Worm (Caenorhabditis elegans) whole organism, L3 larva: ENCODE results near the gene ZK686.2.
A peak's percentile ranks its signal among the peaks of the same experiment; 100 is the strongest.

ENCODE experiments used
- R02D3.7 ChIP-seq: fragments of 150-350 bp; optimal IDR thresholded peaks from 2 replicates; lab custom pipeline; 2014; ENCODE audit warnings: missing biosample characterization, missing genetic modification characterization
- ZK546.5 ChIP-seq: sonication (generic microtip); optimal IDR thresholded peaks from 2 replicates; lab custom pipeline; 2017; ENCODE audit warnings: missing biosample characterization, missing genetic modification characterization
- ama-1 ChIP-seq: fragments of 150-350 bp; optimal IDR thresholded peaks from 2 replicates; lab custom pipeline; 2018
- ceh-16 ChIP-seq: sonication (generic microtip); optimal IDR thresholded peaks from 2 replicates; lab custom pipeline; 2017; ENCODE audit warnings: missing biosample characterization, missing genetic modification characterization
- ceh-82 ChIP-seq: fragments of 150-350 bp; optimal IDR thresholded peaks from 2 replicates; lab custom pipeline; 2014; ENCODE audit warnings: missing biosample characterization, missing genetic modification characterization
- ceh-9 ChIP-seq: sonication (generic microtip); optimal IDR thresholded peaks from 2 replicates; lab custom pipeline; 2018; ENCODE audit warnings: missing biosample characterization, missing genetic modification characterization
- daf-12 ChIP-seq: fragments of 150-350 bp; optimal IDR thresholded peaks from 2 replicates; lab custom pipeline; 2014; ENCODE audit warnings: missing biosample characterization, missing genetic modification reagents, missing genetic modification characterization
- egl-27 ChIP-seq: sonication (generic microtip); optimal IDR thresholded peaks from 4 replicates; lab custom pipeline; 2017; ENCODE audit warnings: missing biosample characterization, missing genetic modification reagents, missing genetic modification characterization
- egl-5 ChIP-seq: fragments of 150-350 bp; optimal IDR thresholded peaks from 2 replicates; lab custom pipeline; 2017; ENCODE audit warnings: missing biosample characterization, missing genetic modification reagents, missing genetic modification characterization, inconsistent platforms
- elt-1 ChIP-seq: fragments of 150-350 bp; optimal IDR thresholded peaks from 2 replicates; lab custom pipeline; 2014; ENCODE audit warnings: missing biosample characterization, missing genetic modification characterization
- elt-2 ChIP-seq: sonication (generic microtip); optimal IDR thresholded peaks from 2 replicates; lab custom pipeline; 2016; ENCODE audit warnings: missing genetic modification reagents, mild to moderate bottlenecking, missing genetic modification characterization, missing compliant biosample characterization
- elt-3 ChIP-seq, 3 experiments: fragments of 150-350 bp in 1 of 3; sonication (generic microtip) in 2 of 3; optimal IDR thresholded peaks; 2 replicates in 2 of 3; 4 replicates in 1 of 3; lab custom pipeline; 2014 to 2017; ENCODE audit warnings: missing biosample characterization in 3 of 3, missing genetic modification characterization in 3 of 3
- eor-1 ChIP-seq, 2 experiments: fragments of 150-350 bp; optimal IDR thresholded peaks; 2 replicates each; lab custom pipeline; 2014 to 2018; ENCODE audit warnings: missing biosample characterization in 2 of 2, missing genetic modification characterization in 2 of 2
- fkh-2 ChIP-seq: fragments of 150-350 bp; optimal IDR thresholded peaks from 2 replicates; lab custom pipeline; 2014; ENCODE audit warnings: missing biosample characterization, missing genetic modification reagents, missing genetic modification characterization
- fos-1 ChIP-seq: fragments of 150-350 bp; optimal IDR thresholded peaks from 2 replicates; lab custom pipeline; 2014; ENCODE audit warnings: missing biosample characterization, missing genetic modification characterization
- hmg-11 ChIP-seq: sonication (generic microtip); optimal IDR thresholded peaks from 2 replicates; lab custom pipeline; 2016; ENCODE audit warnings: missing genetic modification characterization, missing compliant biosample characterization
- jun-1 ChIP-seq: fragments of 150-350 bp; optimal IDR thresholded peaks from 2 replicates; lab custom pipeline; 2014; ENCODE audit warnings: missing biosample characterization, missing genetic modification reagents, missing genetic modification characterization
- lin-15B ChIP-seq: fragments of 150-350 bp; optimal IDR thresholded peaks from 2 replicates; lab custom pipeline; 2014; ENCODE audit warnings: missing biosample characterization, missing genetic modification characterization
- lin-39 ChIP-seq: fragments of 150-350 bp; optimal IDR thresholded peaks from 2 replicates; lab custom pipeline; 2018; ENCODE audit warnings: missing biosample characterization, missing genetic modification reagents, missing genetic modification characterization
- lsy-12 ChIP-seq: sonication (generic microtip); optimal IDR thresholded peaks from 2 replicates; lab custom pipeline; 2016; ENCODE audit warnings: mild to moderate bottlenecking, missing genetic modification characterization, missing compliant biosample characterization
- mdl-1 ChIP-seq: fragments of 150-350 bp; optimal IDR thresholded peaks from 2 replicates; lab custom pipeline; 2014; ENCODE audit warnings: missing biosample characterization, missing genetic modification characterization
- nfya-1 ChIP-seq: sonication (generic microtip); optimal IDR thresholded peaks from 2 replicates; lab custom pipeline; 2017; ENCODE audit warnings: missing genetic modification characterization, mild to moderate bottlenecking, missing compliant biosample characterization, antibody characterized with exemption, moderate library complexity; ENCODE audit not compliant: insufficient read depth
- nhr-12 ChIP-seq: fragments of 150-350 bp; optimal IDR thresholded peaks from 2 replicates; lab custom pipeline; 2014; ENCODE audit warnings: missing biosample characterization, missing genetic modification characterization
- nhr-23 ChIP-seq: fragments of 150-350 bp; optimal IDR thresholded peaks from 2 replicates; lab custom pipeline; 2014; ENCODE audit warnings: missing biosample characterization, missing genetic modification reagents, missing genetic modification characterization
- nhr-237 ChIP-seq: fragments of 150-350 bp; optimal IDR thresholded peaks from 2 replicates; lab custom pipeline; 2014; ENCODE audit warnings: missing biosample characterization, missing genetic modification characterization
- nhr-28 ChIP-seq: fragments of 150-350 bp; optimal IDR thresholded peaks from 2 replicates; lab custom pipeline; 2014; ENCODE audit warnings: missing biosample characterization, missing genetic modification characterization
- nhr-43 ChIP-seq: sonication (generic microtip); optimal IDR thresholded peaks from 2 replicates; lab custom pipeline; 2016; ENCODE audit warnings: mild to moderate bottlenecking, missing genetic modification characterization, missing compliant biosample characterization; ENCODE audit not compliant: poor library complexity, severe bottlenecking
- nhr-67 ChIP-seq: fragments of 150-350 bp; optimal IDR thresholded peaks from 2 replicates; lab custom pipeline; 2014; ENCODE audit warnings: missing biosample characterization, missing genetic modification characterization
- nhr-76 ChIP-seq: fragments of 150-350 bp; sonication (generic microtip); optimal IDR thresholded peaks from 5 replicates; lab custom pipeline; 2014; ENCODE audit warnings: missing biosample characterization, missing genetic modification characterization
- pha-4 ChIP-seq: fragments of 150-350 bp; optimal IDR thresholded peaks from 2 replicates; lab custom pipeline; 2014; ENCODE audit warnings: missing biosample characterization, missing genetic modification reagents, missing genetic modification characterization
- pqm-1 ChIP-seq: fragments of 150-350 bp; optimal IDR thresholded peaks from 2 replicates; lab custom pipeline; 2017; ENCODE audit warnings: missing biosample characterization, missing genetic modification characterization, inconsistent platforms
- sea-2 ChIP-seq: fragments of 150-350 bp; sonication (generic microtip); optimal IDR thresholded peaks from 4 replicates; lab custom pipeline; 2014; ENCODE audit warnings: missing biosample characterization, missing genetic modification reagents, missing genetic modification characterization
- skn-1 ChIP-seq: fragments of 150-350 bp; optimal IDR thresholded peaks from 2 replicates; lab custom pipeline; 2014; ENCODE audit warnings: missing biosample characterization, missing genetic modification characterization
- snpc-4 ChIP-seq: fragments of 150-350 bp; optimal IDR thresholded peaks from 2 replicates; lab custom pipeline; 2014; ENCODE audit warnings: missing biosample characterization, missing genetic modification characterization
- unc-39 ChIP-seq: sonication (generic microtip); optimal IDR thresholded peaks from 4 replicates; lab custom pipeline; 2017; ENCODE audit warnings: missing biosample characterization, missing genetic modification characterization
- unc-62 ChIP-seq: fragments of 150-350 bp; sonication (generic microtip); optimal IDR thresholded peaks from 4 replicates; lab custom pipeline; 2014; ENCODE audit warnings: missing biosample characterization, missing genetic modification reagents, missing genetic modification characterization
- ztf-11 ChIP-seq: fragments of 150-350 bp; optimal IDR thresholded peaks from 2 replicates; lab custom pipeline; 2014; ENCODE audit warnings: missing biosample characterization, missing genetic modification characterization
- ztf-4 ChIP-seq: fragments of 150-350 bp; optimal IDR thresholded peaks from 2 replicates; lab custom pipeline; 2014; ENCODE audit warnings: missing biosample characterization, missing genetic modification characterization

Gene ZK686.2

DNA sequence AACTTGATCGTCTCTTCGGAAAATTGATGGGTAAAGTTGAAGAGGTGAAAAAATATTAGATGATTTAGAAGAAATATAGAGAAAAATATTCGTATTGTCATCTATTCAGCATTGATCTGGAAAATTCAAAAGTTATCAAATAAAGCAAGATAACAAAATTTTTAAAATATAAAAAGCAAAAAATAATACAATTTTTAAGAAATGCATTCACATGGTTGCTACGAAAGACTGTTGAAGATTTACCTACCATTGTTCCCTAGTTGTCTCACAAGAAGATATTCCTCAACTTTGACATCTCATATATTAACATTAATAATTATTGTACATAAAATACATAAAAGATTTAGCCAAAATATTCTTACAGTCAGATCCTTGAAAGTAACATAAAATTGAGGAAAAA is 11.5 kb downstream of the ZK686.2 start, which contains the start of gene cdh-3:
TSS of gene cdh-3 (minus strand) at position 101 of the 400 bp plus-strand sequence.
- TF ChIP-seq ceh-82 (tag; lab: Kevin White, UChicago) (no peak), lin-15B (tag; lab: Kevin White, UChicago) (no peak), nhr-43 (tag; lab: Kevin White, UChicago) (no peak), ceh-9 (tag; lab: Kevin White, UChicago) (no peak), ztf-11 (tag; lab: Kevin White, UChicago) (no peak), mdl-1 (tag; lab: Kevin White, UChicago) (no peak), nhr-23 (tag; lab: Kevin White, UChicago) (no peak), snpc-4 (tag; lab: Kevin White, UChicago) (no peak), elt-3 (tag; optimal IDR thresholded peaks at IDR 0.05; lab: Kevin White, UChicago) (no peak), eor-1 (tag; optimal IDR thresholded peaks at IDR 0.05; lab: Kevin White, UChicago) (no peak), sea-2 (GFP tag; lab: Kevin White, UChicago) (no peak), daf-12 (no peak), ztf-4 (tag; lab: Kevin White, UChicago) (no peak), skn-1 (tag; lab: Kevin White, UChicago) (no peak), lsy-12 (tag; lab: Kevin White, UChicago) (no peak), ZK546.5 (no peak), elt-2 (tag; lab: Kevin White, UChicago) (no peak), ama-1 (no peak), R02D3.7 (tag; lab: Kevin White, UChicago) (no peak)
- TF ChIP-seq, all 47 proteins: peak for 0

DNA sequence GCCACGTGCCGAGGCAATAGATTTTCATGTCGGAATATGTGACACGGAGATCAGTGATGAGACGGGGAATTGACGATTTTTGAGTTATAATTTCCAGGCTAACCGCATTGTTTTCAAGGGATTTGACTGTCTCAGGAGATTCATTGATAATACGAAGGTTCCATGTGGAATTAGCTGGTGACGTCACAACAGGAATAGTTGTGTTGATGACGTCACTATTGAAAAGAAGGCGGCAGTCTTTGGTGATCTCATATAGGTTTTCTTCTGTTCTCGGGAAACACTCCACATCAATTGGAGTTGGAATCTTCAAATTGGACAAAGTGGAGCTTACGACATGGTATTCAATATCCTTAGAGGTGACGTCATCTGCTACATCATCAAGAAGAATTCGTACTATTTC is 22.7 kb downstream of the ZK686.2 start:
- TF ChIP-seq lsy-12 (tag; lab: Kevin White, UChicago) (no peak), sea-2 (GFP tag; lab: Kevin White, UChicago) (no peak), hmg-11 (tag; lab: Kevin White, UChicago) (no peak), ceh-82 (tag; lab: Kevin White, UChicago) (no peak), pqm-1 (tag; lab: Kevin White, UChicago) (no peak)

DNA sequence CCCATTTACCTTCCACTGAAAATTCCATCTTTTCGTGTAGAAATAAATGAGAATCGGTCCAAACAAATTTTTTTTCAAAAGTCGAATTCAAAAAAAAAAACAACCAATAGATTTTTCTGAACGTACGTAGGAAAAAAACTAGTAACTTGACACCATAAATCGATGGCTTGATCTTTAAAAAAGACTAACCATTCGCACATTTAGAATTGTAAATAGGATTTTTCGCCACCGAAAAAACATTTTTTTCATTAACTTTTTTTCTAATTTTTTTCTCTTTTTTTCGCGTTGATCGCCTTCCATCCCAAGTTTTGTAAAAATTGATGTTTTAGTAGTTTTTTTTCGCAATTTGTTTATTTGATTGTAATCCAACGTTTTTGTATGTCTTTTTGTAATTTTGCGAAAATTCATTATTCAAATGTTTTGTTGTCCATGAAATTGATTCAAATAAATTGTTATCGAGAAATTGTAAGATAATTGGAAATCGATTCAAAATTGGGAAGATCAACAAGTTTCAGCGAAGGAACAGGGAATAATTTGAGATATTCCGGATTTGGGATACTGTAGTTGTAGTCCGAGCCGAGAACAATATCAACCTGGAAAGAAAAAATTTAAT is 28.1 kb downstream of the ZK686.2 start:
- TF ChIP-seq ceh-82 (tag; lab: Kevin White, UChicago): no peak
- no peak for TF ChIP-seq fkh-2
- TF ChIP-seq fos-1 (tag; lab: Kevin White, UChicago): no peak
- TF ChIP-seq lsy-12 (tag; lab: Kevin White, UChicago): peak; percentile 3
- no peak for TF ChIP-seq egl-5
- no peak for TF ChIP-seq daf-12
- TF ChIP-seq egl-27 (tag; lab: Kevin White, UChicago): no peak
- no peak for TF ChIP-seq elt-3 (tag; optimal IDR thresholded peaks at IDR 0.05; lab: Kevin White, UChicago)
- TF ChIP-seq nhr-12 (tag; lab: Kevin White, UChicago): no peak
- no peak for TF ChIP-seq ceh-16
- TF ChIP-seq unc-62: no peak
- TF ChIP-seq eor-1 (tag; optimal IDR thresholded peaks at IDR 0.05; lab: Kevin White, UChicago): no peak
- no peak for TF ChIP-seq snpc-4 (tag; lab: Kevin White, UChicago)
- TF ChIP-seq jun-1: peak; percentile 31
- TF ChIP-seq nhr-67 (tag; lab: Kevin White, UChicago): no peak
- TF ChIP-seq ztf-11 (tag; lab: Kevin White, UChicago): no peak
- TF ChIP-seq ceh-9 (tag; lab: Kevin White, UChicago): no peak
- no peak for TF ChIP-seq nhr-76 (tag; lab: Kevin White, UChicago)
- no peak for TF ChIP-seq elt-1 (tag; lab: Kevin White, UChicago)
- no peak for TF ChIP-seq lin-39 (tag; lab: Kevin White, UChicago)
- TF ChIP-seq ztf-4 (tag; lab: Kevin White, UChicago): peak; percentile 40
- TF ChIP-seq skn-1 (tag; lab: Kevin White, UChicago): no peak
- TF ChIP-seq mdl-1 (tag; lab: Kevin White, UChicago): no peak
- TF ChIP-seq ama-1: peak; percentile 40

DNA sequence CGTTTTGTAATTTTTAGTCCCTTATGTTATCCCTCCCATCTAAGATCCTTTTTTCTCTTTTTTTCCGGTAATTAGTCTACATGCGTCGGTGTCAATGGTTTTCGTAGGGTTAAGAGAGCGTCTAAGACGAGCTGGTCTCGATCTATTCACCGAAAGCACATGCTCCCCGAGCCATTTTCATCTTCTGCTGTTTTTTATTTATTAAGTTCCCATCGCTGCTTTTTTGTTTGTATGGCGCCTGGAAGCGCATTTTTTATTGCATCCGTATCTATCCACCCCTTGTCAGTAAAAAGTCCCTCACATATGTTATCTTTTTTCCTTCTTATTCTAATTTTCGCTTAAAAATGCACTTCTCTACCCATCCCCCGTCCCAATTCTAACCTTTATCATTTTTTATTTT is 29.0 kb downstream of the ZK686.2 start:
- TF ChIP-seq elt-1 (tag; lab: Kevin White, UChicago) (no peak), nfya-1 (tag; lab: Kevin White, UChicago) (no peak), nhr-28 (no peak), lin-15B (tag; lab: Kevin White, UChicago) (no peak), pha-4 (tag; lab: Kevin White, UChicago) (no peak), egl-27 (tag; lab: Kevin White, UChicago) (no peak), ztf-11 (tag; lab: Kevin White, UChicago) (no peak), unc-39 (no peak), ztf-4 (tag; lab: Kevin White, UChicago) (no peak), elt-2 (tag; lab: Kevin White, UChicago) (no peak), nhr-237 (tag; lab: Kevin White, UChicago) (no peak), elt-3 (tag; optimal IDR thresholded peaks at IDR 0.05; lab: Kevin White, UChicago) (no peak), ama-1 (no peak), ceh-16 (no peak), fos-1 (tag; lab: Kevin White, UChicago) (no peak)
